2 worm cellular contexts compared by ENCODE assay signal in genomic region chrIII:4428797-4429196, ce11.
TF ChIP-seq lines count a peak whose summit lies in the region.

No protein-coding gene starts in this region.

TF ChIP-seq in whole organism, L4 larva, 104 proteins besides CTCF, POLR2A, EP300 and RAD21 (continued from another document):
- TF ChIP-seq Y105C5A.15 (GFP tag; IDR thresholded peaks at IDR 0.05; lab: Robert Waterston, UW) (0 out of 2 replicates have a peak, but pooled peaks have one; percentile 13), lin-1 (GFP tag; IDR thresholded peaks at IDR 0.05; lab: Robert Waterston, UW) (peak; percentile 78; the same call in 1 of the 2 replicates), mes-2 (tag; optimal IDR thresholded peaks at IDR 0.05; lab: Kevin White, UChicago; ENCODE audit: poor library complexity, severe bottlenecking) (peak; percentile 52), zfp-3 (GFP tag; conservative IDR thresholded peaks at IDR 0.05; lab: Robert Waterston, UW) (0 out of 2 replicates have a peak, but pooled peaks have one; percentile 27), F10B5.3 (tag; optimal IDR thresholded peaks at IDR 0.05; lab: Kevin White, UChicago) (no peak), dmd-6 (GFP tag; IDR thresholded peaks at IDR 0.05; lab: Robert Waterston, UW) (peak; percentile 47), mxl-3 (GFP tag; optimal IDR thresholded peaks at IDR 0.05; lab: Kevin White, UChicago) (no peak), vab-7 (GFP tag; IDR thresholded peaks at IDR 0.05; lab: Robert Waterston, UW) (peak; percentile 75), daf-8 (GFP tag; IDR thresholded peaks at IDR 0.05; lab: Robert Waterston, UW) (no peak), unc-130 (GFP tag; optimal IDR thresholded peaks at IDR 0.05; lab: Kevin White, UChicago) (peak; percentile 34), T26A8.4 (GFP tag; IDR thresholded peaks at IDR 0.05; lab: Robert Waterston, UW) (peak; percentile 59), tra-1 (GFP tag; IDR thresholded peaks at IDR 0.05; lab: Robert Waterston, UW) (peak; percentile 32; the same call in 1 of the 2 replicates), lim-7 (GFP tag; IDR thresholded peaks at IDR 0.05; lab: Robert Waterston, UW) (peak; percentile 79), nhr-42 (GFP tag; IDR thresholded peaks at IDR 0.05; lab: Robert Waterston, UW) (no peak), nhr-10 (tag; optimal IDR thresholded peaks at IDR 0.05; lab: Kevin White, UChicago) (no peak), arid-1 (GFP tag; conservative IDR thresholded peaks at IDR 0.05; lab: Robert Waterston, UW) (peak; percentile 80), nhr-11 (tag; optimal IDR thresholded peaks at IDR 0.05; lab: Kevin White, UChicago) (no peak), spr-1 (tag; optimal IDR thresholded peaks at IDR 0.05; lab: Kevin White, UChicago) (peak; percentile 9), ZK546.5 (tag; optimal IDR thresholded peaks at IDR 0.05; lab: Kevin White, UChicago) (no peak), unc-62 (GFP tag; optimal IDR thresholded peaks at IDR 0.05 in 1 of 2; lab: Kevin White, UChicago) (peak in 1 of 2 experiments; percentile 43), unc-62 (tag; optimal IDR thresholded peaks at IDR 0.05; lab: Kevin White, UChicago) (no peak), F44E2.7 (GFP tag; IDR thresholded peaks at IDR 0.05; lab: Robert Waterston, UW) (peak; percentile 81; the same call in 1 of the 2 replicates), daf-19 (GFP tag; conservative IDR thresholded peaks at IDR 0.05; lab: Robert Waterston, UW) (peak; percentile 86), ceh-32 (tag; optimal IDR thresholded peaks at IDR 0.05; lab: Kevin White, UChicago; ENCODE audit: poor library complexity) (no peak), pha-4 (GFP tag; IDR thresholded peaks at IDR 0.05; lab: Robert Waterston, UW) (peak; percentile 78; the same call in 1 of the 2 replicates), pha-4 (tag; optimal IDR thresholded peaks at IDR 0.05; lab: Kevin White, UChicago) (no peak), egl-43 (GFP tag; IDR thresholded peaks at IDR 0.05; lab: Robert Waterston, UW) (peak; percentile 85)

TF ChIP-seq in whole organism, late embryonic, 69 proteins besides CTCF, POLR2A, EP300 and RAD21 (continued from another document):
- no peak for TF ChIP-seq hlh-15 (tag; optimal IDR thresholded peaks at IDR 0.05; lab: Kevin White, UChicago)
TF ChIP-seq in whole organism, late embryonic: peak in this region for 7.
